Fruit fly (Drosophila melanogaster): ENCODE measurements around the gene DIP-beta.
A peak's percentile ranks its signal among the peaks of the same experiment; 100 is the strongest.

DIP-beta gene

DNA sequence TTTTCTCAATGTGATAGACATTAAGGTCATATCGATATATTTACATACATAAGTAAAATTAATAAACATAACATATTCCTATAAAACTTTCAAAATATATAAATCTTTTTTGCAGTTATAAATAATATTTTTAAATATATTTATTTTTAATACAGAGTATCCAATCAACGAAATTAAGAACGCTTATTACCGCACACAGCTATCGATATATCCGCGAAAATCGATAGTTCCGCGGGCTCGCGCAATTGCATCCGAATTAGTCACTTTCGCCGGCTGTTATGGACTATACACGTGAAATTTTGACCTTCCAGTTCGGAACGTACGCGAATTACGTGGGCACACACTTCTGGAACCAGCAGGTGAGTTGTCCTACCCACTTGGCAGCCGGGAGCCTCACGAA, 68.8 kb downstream of the DIP-beta start, which contains the start of gene mst (continued):
- TF ChIP-seq ap (GFP tag; IDR thresholded peaks at IDR 0.05) (no peak), lab (GFP tag; optimal IDR thresholded peaks at IDR 0.05) (no peak), gem (tag; optimal IDR thresholded peaks at IDR 0.05) (no peak), CG6272 (GFP tag; IDR thresholded peaks at IDR 0.05) (no peak), CG7357 (GFP tag; IDR thresholded peaks at IDR 0.05) (no peak), CG12071 (GFP tag; optimal IDR thresholded peaks at IDR 0.05) (no peak), MBD-R2 (GFP tag; IDR thresholded peaks at IDR 0.05) (peak; percentile 47), CG2116 (GFP tag; optimal IDR thresholded peaks at IDR 0.05) (peak; percentile 30), ham (GFP tag; IDR thresholded peaks at IDR 0.05) (no peak), hb (GFP tag; IDR thresholded peaks at IDR 0.05; ENCODE audit: partially characterized antibody) (0 out of 3 replicates have a peak, but pooled peaks have one; percentile 28), Bgb (GFP tag; IDR thresholded peaks at IDR 0.05; ENCODE audit: partially characterized antibody) (peak; percentile 46; the same call in 1 of the 2 replicates), Rx (GFP tag; IDR thresholded peaks at IDR 0.05) (no peak), Optix (GFP tag; IDR thresholded peaks at IDR 0.05) (no peak), BEAF-32 (GFP tag; optimal IDR thresholded peaks at IDR 0.05) (peak; percentile 59), CG12104 (GFP tag; optimal IDR thresholded peaks at IDR 0.05) (no peak), emc (GFP tag; optimal IDR thresholded peaks at IDR 0.05) (no peak), dmrt11E (tag; optimal IDR thresholded peaks at IDR 0.05) (no peak), CG7745 (tag; optimal IDR thresholded peaks at IDR 0.05) (no peak), psq (GFP tag; optimal IDR thresholded peaks at IDR 0.05) (no peak), ato (GFP tag; IDR thresholded peaks at IDR 0.05; ENCODE audit: partially characterized antibody) (no peak), Dll (GFP tag; IDR thresholded peaks at IDR 0.05; ENCODE audit: partially characterized antibody) (peak; percentile 83), CG6683 (GFP tag; optimal IDR thresholded peaks at IDR 0.05) (no peak), CG14710 (tag; optimal IDR thresholded peaks at IDR 0.05) (no peak)

DNA sequence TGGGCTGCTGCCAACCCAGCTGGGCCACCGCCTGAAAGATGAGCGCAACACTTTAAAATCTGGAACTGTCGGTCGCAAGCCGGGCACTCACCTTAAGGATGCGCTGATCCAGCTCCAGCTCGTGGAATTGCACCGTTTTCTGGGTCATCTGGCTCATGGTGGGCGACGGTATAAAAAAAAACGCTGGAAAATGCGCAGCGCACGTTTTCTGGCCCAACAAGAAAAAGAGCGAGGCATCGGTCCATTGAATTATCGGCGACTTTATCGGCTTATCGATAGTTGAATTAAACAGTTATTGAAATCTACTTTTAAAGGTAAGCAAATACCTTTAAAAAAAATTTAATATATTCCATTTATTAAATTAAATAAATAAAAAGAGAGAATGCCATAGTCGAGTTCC, 69.8 kb downstream of the DIP-beta start, which contains the start of gene Ddx56:
Gene Ddx56 (minus strand): TSS at position 252 of the 400 bp plus-strand sequence.
- TF ChIP-seq Bgb (GFP tag; IDR thresholded peaks at IDR 0.05; ENCODE audit: partially characterized antibody) (peak; percentile 47; the same call in 1 of the 2 replicates), CG14860 (GFP tag; IDR thresholded peaks at IDR 0.05; ENCODE audit: partially characterized antibody) (0 out of 3 replicates have a peak, but pooled peaks have one; percentile 22), CG6813 (GFP tag; optimal IDR thresholded peaks at IDR 0.05) (no peak), CG6791 (GFP tag; IDR thresholded peaks at IDR 0.05; ENCODE audit: partially characterized antibody) (0 out of 3 replicates have a peak, but pooled peaks have one; percentile 15), row (GFP tag; IDR thresholded peaks at IDR 0.05) (peak; percentile 43; the same call in 2 of the 3 replicates), E2f2 (GFP tag; IDR thresholded peaks at IDR 0.05) (0 out of 2 replicates have a peak, but pooled peaks have one; percentile 13), nerfin-2 (GFP tag; IDR thresholded peaks at IDR 0.05; ENCODE audit: partially characterized antibody) (no peak), CG6272 (GFP tag; IDR thresholded peaks at IDR 0.05) (no peak), CG42726 (GFP tag; IDR thresholded peaks at IDR 0.05; ENCODE audit: partially characterized antibody) (no peak), CG8281 (tag; optimal IDR thresholded peaks at IDR 0.05) (no peak), CG8089 (GFP tag; optimal IDR thresholded peaks at IDR 0.05) (no peak), nerfin-1 (tag; optimal IDR thresholded peaks at IDR 0.05) (no peak), amos (GFP tag; IDR thresholded peaks at IDR 0.05; ENCODE audit: partially characterized antibody) (peak; percentile 70), ranshi (GFP tag; IDR thresholded peaks at IDR 0.05) (no peak), BEAF-32 (GFP tag; optimal IDR thresholded peaks at IDR 0.05) (peak; percentile 55), CG30020 (tag; optimal IDR thresholded peaks at IDR 0.05) (no peak), Rfx (GFP tag; IDR thresholded peaks at IDR 0.05) (no peak), sens (GFP tag) (no peak), CG10959 (GFP tag; IDR thresholded peaks at IDR 0.05) (no peak), Gsc (GFP tag; IDR thresholded peaks at IDR 0.05) (no peak), ind (GFP tag; optimal IDR thresholded peaks at IDR 0.05) (no peak), inv (GFP tag; IDR thresholded peaks at IDR 0.05; ENCODE audit: partially characterized antibody) (peak; percentile 15; the same call in 1 of the 2 replicates), al (GFP tag; IDR thresholded peaks at IDR 0.05) (no peak), jumu (GFP tag; optimal IDR thresholded peaks at IDR 0.05) (no peak), Nf-YC (tag; optimal IDR thresholded peaks at IDR 0.05) (no peak), CG13123 (GFP tag; optimal IDR thresholded peaks at IDR 0.05) (no peak), CG12659 (GFP tag; optimal IDR thresholded peaks at IDR 0.05) (no peak), Dref (GFP tag; IDR thresholded peaks at IDR 0.05) (peak; percentile 69), CG32532 (GFP tag; IDR thresholded peaks at IDR 0.05) (no peak)

Measured in whole organism, embryonic.